Fruit fly (Drosophila melanogaster): Measurements from ENCODE around the gene bdwf.

Gene bdwf

dm6 chr3R:17048867-17049266 is 5.9 kb upstream of the bdwf start (continued):
- TF ChIP-seq lola (GFP tag; optimal IDR thresholded peaks at IDR 0.05): peak in 1 of 3 experiments; percentile 41
- TF ChIP-seq cwo (GFP tag; optimal IDR thresholded peaks at IDR 0.05): no peak
- TF ChIP-seq CG11247 (GFP tag; IDR thresholded peaks at IDR 0.05): no peak
- TF ChIP-seq Nf-YB (GFP tag; optimal IDR thresholded peaks at IDR 0.05): no peak
- TF ChIP-seq Usf (GFP tag; optimal IDR thresholded peaks at IDR 0.05): peak; percentile 15
- TF ChIP-seq CG14441 (GFP tag; IDR thresholded peaks at IDR 0.05): no peak
- peak; percentile 43 for TF ChIP-seq Deaf1 (tag; optimal IDR thresholded peaks at IDR 0.05)
- TF ChIP-seq phol (tag; optimal IDR thresholded peaks at IDR 0.05): peak; percentile 26
- no peak for TF ChIP-seq CG7963 (GFP tag; IDR thresholded peaks at IDR 0.05; ENCODE audit: partially characterized antibody)
- TF ChIP-seq Atf6 (GFP tag; IDR thresholded peaks at IDR 0.05): peak; percentile 41; the same call in 1 of the 2 replicates
- no peak for TF ChIP-seq CG12155 (GFP tag; optimal IDR thresholded peaks at IDR 0.05)
- TF ChIP-seq CG8765 (GFP tag; IDR thresholded peaks at IDR 0.05): no peak
- TF ChIP-seq Nf-YC (tag; optimal IDR thresholded peaks at IDR 0.05): peak; percentile 8
- no peak for TF ChIP-seq Six4 (GFP tag; optimal IDR thresholded peaks at IDR 0.05)
- TF ChIP-seq CG8388 (GFP tag; optimal IDR thresholded peaks at IDR 0.05): peak; percentile 39
- no peak for TF ChIP-seq bab2 (GFP tag; optimal IDR thresholded peaks at IDR 0.05)
- peak; percentile 20; the same call in 1 of the 2 replicates for TF ChIP-seq vvl (GFP tag; IDR thresholded peaks at IDR 0.05)
- peak; percentile 32 for TF ChIP-seq CG11504 (tag; optimal IDR thresholded peaks at IDR 0.05)
- no peak for TF ChIP-seq Hmr (GFP tag; optimal IDR thresholded peaks at IDR 0.05)
- no peak for TF ChIP-seq CG13624 (GFP tag; optimal IDR thresholded peaks at IDR 0.05)
- TF ChIP-seq bcd (GFP tag; optimal IDR thresholded peaks at IDR 0.05): no peak
- no peak for TF ChIP-seq CG5180 (GFP tag; optimal IDR thresholded peaks at IDR 0.05)
- no peak for TF ChIP-seq jumu (GFP tag; optimal IDR thresholded peaks at IDR 0.05)
- no peak for TF ChIP-seq CG2120 (GFP tag; optimal IDR thresholded peaks at IDR 0.05)
- TF ChIP-seq CG10565 (GFP tag; optimal IDR thresholded peaks at IDR 0.05): no peak
- no peak for TF ChIP-seq Hsf (GFP tag; optimal IDR thresholded peaks at IDR 0.05)
- peak; percentile 57; the same call in 1 of the 3 replicates for TF ChIP-seq dysf (GFP tag; IDR thresholded peaks at IDR 0.05)

dm6 chr3R:17043570-17043923 is 611 bp upstream of the bdwf start:
- TF ChIP-seq CG12219 (GFP tag; optimal IDR thresholded peaks at IDR 0.05): no peak
- TF ChIP-seq D (optimal IDR thresholded peaks at IDR 0.05): peak; percentile 1
- no peak for TF ChIP-seq D (GFP tag; optimal IDR thresholded peaks at IDR 0.05)
- 0 out of 2 replicates have a peak, but pooled peaks have one; percentile 25 for TF ChIP-seq Atf6 (GFP tag; IDR thresholded peaks at IDR 0.05)
- TF ChIP-seq nerfin-1 (tag; optimal IDR thresholded peaks at IDR 0.05): no peak
- TF ChIP-seq CG31388 (GFP tag; optimal IDR thresholded peaks at IDR 0.05): no peak
- no peak for TF ChIP-seq CG1024 (GFP tag; IDR thresholded peaks at IDR 0.05)
- TF ChIP-seq CG8281 (tag; optimal IDR thresholded peaks at IDR 0.05): no peak
- TF ChIP-seq CG18011 (GFP tag; optimal IDR thresholded peaks at IDR 0.05): no peak
- TF ChIP-seq h (optimal IDR thresholded peaks at IDR 0.05): no peak
- no peak for TF ChIP-seq pan (optimal IDR thresholded peaks at IDR 0.05)
- no peak for TF ChIP-seq pan (GFP tag; optimal IDR thresholded peaks at IDR 0.05 in 1 of 2, IDR thresholded peaks at IDR 0.05 in 1 of 2)
- no peak for TF ChIP-seq sima (GFP tag; optimal IDR thresholded peaks at IDR 0.05)
- TF ChIP-seq NC2β (GFP tag; optimal IDR thresholded peaks at IDR 0.05): no peak
- no peak for TF ChIP-seq trem (tag; optimal IDR thresholded peaks at IDR 0.05)
- no peak for TF ChIP-seq CG10147 (GFP tag; optimal IDR thresholded peaks at IDR 0.05)
- no peak for TF ChIP-seq Taf1 (GFP tag; IDR thresholded peaks at IDR 0.05)
- TF ChIP-seq CG11560 (tag; IDR thresholded peaks at IDR 0.05): no peak
- TF ChIP-seq CG17328 (GFP tag; IDR thresholded peaks at IDR 0.05): 0 out of 2 replicates have a peak, but pooled peaks have one; percentile 16
- TF ChIP-seq caup (GFP tag; optimal IDR thresholded peaks at IDR 0.05; ENCODE audit: severe bottlenecking): no peak
- no peak for TF ChIP-seq Awh (GFP tag; IDR thresholded peaks at IDR 0.05)
- no peak for TF ChIP-seq CG2129 (GFP tag; IDR thresholded peaks at IDR 0.05; ENCODE audit: partially characterized antibody)
- no peak for TF ChIP-seq CG12391 (tag; optimal IDR thresholded peaks at IDR 0.05)
- no peak; the same call in none of the 2 replicates for TF ChIP-seq CG13287 (GFP tag; IDR thresholded peaks at IDR 0.05; ENCODE audit: partially characterized antibody)
- no peak for TF ChIP-seq CG11695 (GFP tag; IDR thresholded peaks at IDR 0.05)
- peak; percentile 44 for TF ChIP-seq Med (GFP tag)
